Fruit fly (Drosophila melanogaster): ENCODE measurements around the gene dj-1beta.

DNA sequence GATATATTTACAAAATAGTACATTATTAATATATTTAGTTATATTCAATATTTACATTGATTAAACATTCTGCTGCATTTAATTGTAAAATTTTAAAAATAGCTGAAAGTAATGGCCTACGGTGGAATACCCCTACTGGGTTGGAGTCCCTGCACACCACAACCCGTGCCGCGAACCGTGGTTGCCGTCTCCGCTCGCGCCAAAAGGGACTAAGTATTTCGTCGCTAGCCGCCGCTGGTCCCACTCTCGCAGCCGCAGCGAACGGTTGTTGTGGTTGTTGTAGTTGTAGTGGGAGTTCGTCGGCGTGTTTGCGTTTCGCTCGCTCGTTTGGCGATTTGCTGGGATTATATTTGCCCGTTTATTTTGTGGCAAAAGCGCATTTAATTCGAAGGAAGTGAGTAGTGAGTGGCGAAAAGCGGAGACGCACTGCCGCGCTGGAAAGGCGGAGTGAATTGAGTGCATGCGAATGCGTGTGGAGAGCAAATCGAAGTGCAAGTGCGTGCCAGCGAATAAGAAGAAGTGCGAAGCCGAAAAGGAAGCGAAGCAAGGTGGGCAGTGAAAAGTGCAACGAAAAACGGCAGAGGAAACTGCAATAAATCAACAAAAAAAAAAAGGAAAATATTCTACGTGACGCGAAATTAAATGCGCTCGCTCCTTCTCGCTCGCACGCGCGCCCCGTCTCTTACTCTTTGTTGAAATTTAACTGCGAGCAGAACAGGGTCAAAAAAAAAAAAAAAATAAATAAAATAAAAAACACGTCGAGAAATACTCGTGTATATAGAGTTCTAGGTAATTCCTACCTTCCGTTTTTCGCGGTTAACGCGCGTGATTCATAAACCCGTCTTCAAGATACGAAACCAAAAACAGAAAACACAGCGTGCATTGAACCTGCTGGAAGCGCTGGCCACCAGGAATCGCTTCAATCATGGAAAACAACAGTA, 1.7 kb downstream of the dj-1beta start, which contains the start of gene cindr:
- TF ChIP-seq insv (optimal IDR thresholded peaks at IDR 0.05) (no peak), h (optimal IDR thresholded peaks at IDR 0.05) (no peak), Sin3A (optimal IDR thresholded peaks at IDR 0.05) (no peak), Myc (optimal IDR thresholded peaks at IDR 0.05) (no peak)
